Worm (Caenorhabditis elegans) whole organism, late embryonic: ENCODE data around the gene F11D11.12.
A peak's percentile ranks its signal among the peaks of the same experiment; 100 is the strongest.

ENCODE experiments used
- C08G9.2 ChIP-seq: sonication (generic microtip); optimal IDR thresholded peaks from 2 replicates; lab custom pipeline; 2016; ENCODE audit warnings: mild to moderate bottlenecking, missing genetic modification characterization, moderate library complexity, missing compliant biosample characterization
- K02D7.2 ChIP-seq: sonication (generic microtip); optimal IDR thresholded peaks from 2 replicates; lab custom pipeline; 2017; ENCODE audit warnings: mild to moderate bottlenecking, missing genetic modification characterization, missing compliant biosample characterization
- K09A11.1 ChIP-seq: sonication (generic microtip); optimal IDR thresholded peaks from 2 replicates; lab custom pipeline; 2017; ENCODE audit warnings: antibody characterized with exemption, mild to moderate bottlenecking, missing genetic modification characterization, missing compliant biosample characterization; ENCODE audit not compliant: insufficient read depth
- T23F11.4 ChIP-seq: fragments of 200-800 bp; sonication (Bioruptor generic); optimal IDR thresholded peaks from 2 replicates; lab custom pipeline; 2018; ENCODE audit warnings: mild to moderate bottlenecking, missing genetic modification characterization, missing compliant biosample characterization
- Y22D7AL.16 ChIP-seq: sonication (generic microtip); optimal IDR thresholded peaks from 2 replicates; lab custom pipeline; 2016; ENCODE audit warnings: missing genetic modification characterization, missing compliant biosample characterization
- ahr-1 ChIP-seq: sonication (generic microtip); optimal IDR thresholded peaks from 2 replicates; lab custom pipeline; 2016; ENCODE audit warnings: missing genetic modification characterization, missing compliant biosample characterization
- ceh-14 ChIP-seq: sonication (generic microtip); optimal IDR thresholded peaks from 2 replicates; lab custom pipeline; 2016; ENCODE audit warnings: missing genotype, missing genetic modification characterization, missing compliant biosample characterization
- ceh-18 ChIP-seq: sonication (generic microtip); optimal IDR thresholded peaks from 2 replicates; lab custom pipeline; 2016; ENCODE audit warnings: missing genetic modification characterization, missing compliant biosample characterization
- ceh-19 ChIP-seq: fragments of 200-800 bp; sonication (Bioruptor generic); optimal IDR thresholded peaks from 2 replicates; lab custom pipeline; 2018; ENCODE audit warnings: mild to moderate bottlenecking, missing genetic modification characterization, missing compliant biosample characterization
- ceh-2 ChIP-seq: sonication (generic microtip); optimal IDR thresholded peaks from 2 replicates; lab custom pipeline; 2016; ENCODE audit warnings: missing genotype, missing genetic modification characterization, missing compliant biosample characterization
- ceh-22 ChIP-seq: sonication (generic microtip); optimal IDR thresholded peaks from 2 replicates; lab custom pipeline; 2017; ENCODE audit warnings: missing biosample characterization, missing genetic modification characterization
- ceh-31 ChIP-seq: sonication (generic microtip); optimal IDR thresholded peaks from 2 replicates; lab custom pipeline; 2016; ENCODE audit warnings: missing genetic modification characterization, missing compliant biosample characterization
- ceh-34 ChIP-seq: sonication (generic microtip); optimal IDR thresholded peaks from 2 replicates; lab custom pipeline; 2016; ENCODE audit warnings: mild to moderate bottlenecking, missing genetic modification characterization, missing compliant biosample characterization
- ceh-45 ChIP-seq: fragments of 200-800 bp; sonication (Bioruptor generic); IDR thresholded peaks from 2 replicates; pipeline ENCODE4 v1.3.6; 2022; ENCODE audit warnings: missing genetic modification reagents, missing genetic modification characterization, missing compliant biosample characterization
- ceh-48 ChIP-seq: sonication (generic microtip); optimal IDR thresholded peaks from 2 replicates; lab custom pipeline; 2016; ENCODE audit warnings: missing genetic modification characterization, inconsistent platforms, missing compliant biosample characterization
- ceh-9 ChIP-seq: sonication (generic microtip); optimal IDR thresholded peaks from 2 replicates; lab custom pipeline; 2016; ENCODE audit warnings: mild to moderate bottlenecking, missing genetic modification characterization, inconsistent platforms, missing compliant biosample characterization
- dmd-4 ChIP-seq: sonication (generic microtip); optimal IDR thresholded peaks from 2 replicates; lab custom pipeline; 2016; ENCODE audit warnings: borderline replicate concordance, missing genetic modification characterization, missing compliant biosample characterization
- dve-1 ChIP-seq: sonication (generic microtip); optimal IDR thresholded peaks from 2 replicates; lab custom pipeline; 2017; ENCODE audit warnings: antibody characterized with exemption, mild to moderate bottlenecking, missing genetic modification characterization, missing compliant biosample characterization
- elt-2 ChIP-seq: sonication (generic microtip); optimal IDR thresholded peaks from 2 replicates; lab custom pipeline; 2016; ENCODE audit warnings: missing genetic modification reagents, missing genetic modification characterization, missing compliant biosample characterization
- elt-4 ChIP-seq: sonication (generic microtip); optimal IDR thresholded peaks from 2 replicates; lab custom pipeline; 2016; ENCODE audit warnings: missing genetic modification characterization, missing compliant biosample characterization
- ets-4 ChIP-seq: sonication (generic microtip); optimal IDR thresholded peaks from 2 replicates; lab custom pipeline; 2016; ENCODE audit warnings: missing genetic modification characterization, missing compliant biosample characterization
- fkh-10 ChIP-seq: fragments of 150-350 bp; optimal IDR thresholded peaks from 2 replicates; lab custom pipeline; 2014; ENCODE audit warnings: missing biosample characterization, missing genetic modification reagents, missing genetic modification characterization
- fkh-6 ChIP-seq: sonication (generic microtip); optimal IDR thresholded peaks from 2 replicates; lab custom pipeline; 2016; ENCODE audit warnings: missing genetic modification characterization, missing compliant biosample characterization
- gmeb-2 ChIP-seq: sonication (generic microtip); optimal IDR thresholded peaks from 2 replicates; lab custom pipeline; 2016; ENCODE audit warnings: missing genetic modification characterization, inconsistent platforms, missing compliant biosample characterization
- hlh-13 ChIP-seq: fragments of 200-800 bp; sonication (Bioruptor generic); optimal IDR thresholded peaks from 2 replicates; lab custom pipeline; 2018; ENCODE audit warnings: mild to moderate bottlenecking, missing genetic modification characterization, missing compliant biosample characterization
- hlh-15 ChIP-seq: sonication (generic microtip); optimal IDR thresholded peaks from 2 replicates; lab custom pipeline; 2016; ENCODE audit warnings: missing genetic modification characterization, missing compliant biosample characterization
- hlh-30 ChIP-seq: sonication (generic microtip); optimal IDR thresholded peaks from 2 replicates; lab custom pipeline; 2017; ENCODE audit warnings: antibody characterized with exemption, missing genetic modification characterization, missing compliant biosample characterization; ENCODE audit not compliant: insufficient read depth
- hlh-8 ChIP-seq: sonication (generic microtip); optimal IDR thresholded peaks from 2 replicates; lab custom pipeline; 2016; ENCODE audit warnings: missing genotype, missing genetic modification characterization, missing compliant biosample characterization
- lim-6 ChIP-seq: sonication (generic microtip); optimal IDR thresholded peaks from 2 replicates; lab custom pipeline; 2016; ENCODE audit warnings: missing genetic modification characterization, missing compliant biosample characterization
- madf-2 ChIP-seq: sonication (generic microtip); optimal IDR thresholded peaks from 2 replicates; lab custom pipeline; 2017; ENCODE audit warnings: missing genetic modification characterization, missing compliant biosample characterization
- mec-3 ChIP-seq: sonication (generic microtip); optimal IDR thresholded peaks from 2 replicates; lab custom pipeline; 2016; ENCODE audit warnings: borderline replicate concordance, missing genetic modification characterization, missing compliant biosample characterization
- nfya-1 ChIP-seq: sonication (generic microtip); optimal IDR thresholded peaks from 2 replicates; lab custom pipeline; 2017; ENCODE audit warnings: missing genetic modification characterization, mild to moderate bottlenecking, missing compliant biosample characterization, antibody characterized with exemption, moderate library complexity
- nhr-11 ChIP-seq: fragments of 150-350 bp; optimal IDR thresholded peaks from 2 replicates; lab custom pipeline; 2014; ENCODE audit warnings: missing biosample characterization, missing genetic modification characterization
- odd-2 ChIP-seq: sonication (generic microtip); optimal IDR thresholded peaks from 2 replicates; lab custom pipeline; 2017; ENCODE audit warnings: antibody characterized with exemption, mild to moderate bottlenecking, missing genetic modification characterization, missing compliant biosample characterization
- pag-3 ChIP-seq: sonication (generic microtip); optimal IDR thresholded peaks from 2 replicates; lab custom pipeline; 2016; ENCODE audit warnings: missing compliant biosample characterization, missing genetic modification characterization, borderline replicate concordance
- pat-9 ChIP-seq: fragments of 200-800 bp; sonication (Bioruptor generic); optimal IDR thresholded peaks from 2 replicates; lab custom pipeline; 2018; ENCODE audit warnings: mild to moderate bottlenecking, missing genetic modification characterization, moderate library complexity, missing compliant biosample characterization
- pax-1 ChIP-seq: fragments of 150-350 bp; optimal IDR thresholded peaks from 2 replicates; lab custom pipeline; 2014; ENCODE audit warnings: missing biosample characterization, missing genetic modification characterization
- pha-2 ChIP-seq: sonication (generic microtip); optimal IDR thresholded peaks from 2 replicates; lab custom pipeline; 2017; ENCODE audit warnings: mild to moderate bottlenecking, missing genetic modification characterization, missing compliant biosample characterization
- pha-4 ChIP-seq: fragments of 150-350 bp; optimal IDR thresholded peaks from 2 replicates; lab custom pipeline; 2018; ENCODE audit warnings: missing biosample characterization, missing genetic modification reagents, missing genetic modification characterization
- pqm-1 ChIP-seq: sonication (generic microtip); optimal IDR thresholded peaks from 2 replicates; lab custom pipeline; 2016; ENCODE audit warnings: missing genetic modification characterization, missing compliant biosample characterization
- pros-1 ChIP-seq: fragments of 150-350 bp; optimal IDR thresholded peaks from 2 replicates; lab custom pipeline; 2014; ENCODE audit warnings: missing biosample characterization, missing genetic modification reagents, missing genetic modification characterization
- ref-2 ChIP-seq: sonication (generic microtip); optimal IDR thresholded peaks from 2 replicates; lab custom pipeline; 2016; ENCODE audit warnings: missing genetic modification characterization, missing compliant biosample characterization
- rnt-1 ChIP-seq: sonication (generic microtip); optimal IDR thresholded peaks from 2 replicates; lab custom pipeline; 2016; ENCODE audit warnings: missing genetic modification characterization, missing compliant biosample characterization
- sox-2 ChIP-seq: fragments of 200-800 bp; sonication (Bioruptor generic); IDR thresholded peaks from 2 replicates; pipeline ENCODE4 v1.3.6; 2022; ENCODE audit warnings: missing genetic modification reagents, missing genetic modification characterization, missing compliant biosample characterization
- sox-4 ChIP-seq: sonication (generic microtip); optimal IDR thresholded peaks from 2 replicates; lab custom pipeline; 2017; ENCODE audit warnings: mild to moderate bottlenecking, missing genetic modification characterization, inconsistent platforms, missing compliant biosample characterization
- syd-9 ChIP-seq: sonication (generic microtip); optimal IDR thresholded peaks from 2 replicates; lab custom pipeline; 2016; ENCODE audit warnings: mild to moderate bottlenecking, missing genetic modification characterization, moderate library complexity, missing compliant biosample characterization
- tbx-2 ChIP-seq: sonication (generic microtip); optimal IDR thresholded peaks from 2 replicates; lab custom pipeline; 2016; ENCODE audit warnings: missing genetic modification characterization, missing compliant biosample characterization
- tbx-7 ChIP-seq: sonication (generic microtip); optimal IDR thresholded peaks from 2 replicates; lab custom pipeline; 2016; ENCODE audit warnings: missing genotype, missing genetic modification characterization, missing compliant biosample characterization
- unc-3 ChIP-seq, 2 experiments: fragments of 200-800 bp in 1 of 2; sonication (Bioruptor generic) in 1 of 2; sonication (generic microtip) in 1 of 2; conservative IDR thresholded peaks in 1 of 2; optimal IDR thresholded peaks in 1 of 2; 2 replicates each; pipeline versions ENCODE4 v1.3.6 to Lab custom; 2016 to 2022; ENCODE audit warnings: missing compliant biosample characterization in 2 of 2, missing genetic modification characterization in 2 of 2, missing genetic modification reagents in 1 of 2
- unc-55 ChIP-seq: sonication (generic microtip); optimal IDR thresholded peaks from 2 replicates; lab custom pipeline; 2017; ENCODE audit warnings: missing biosample characterization, missing genetic modification reagents, missing genetic modification characterization
- unc-86 ChIP-seq: sonication (generic microtip); optimal IDR thresholded peaks from 2 replicates; lab custom pipeline; 2016; ENCODE audit warnings: missing genetic modification characterization, missing compliant biosample characterization
- zip-5 ChIP-seq: sonication (generic microtip); optimal IDR thresholded peaks from 2 replicates; lab custom pipeline; 2016; ENCODE audit warnings: missing genetic modification characterization, missing compliant biosample characterization
- ztf-16 ChIP-seq: sonication (generic microtip); optimal IDR thresholded peaks from 2 replicates; lab custom pipeline; 2017; ENCODE audit warnings: missing genetic modification characterization, missing compliant biosample characterization

The F11D11.12 gene

ce11 chrV:18723604-18724003 lies 26.9 kb downstream of the F11D11.12 start:
- TF ChIP-seq syd-9 (tag; lab: Kevin White, UChicago) (peak; percentile 29), tbx-7 (no peak), sox-2 (GFP tag; lab: Robert Waterston, UW) (no peak; the same call in 1 of the 2 replicates), hlh-30 (tag; lab: Kevin White, UChicago) (peak; percentile 67), fkh-6 (tag; lab: Kevin White, UChicago) (peak; percentile 18), unc-86 (tag; lab: Kevin White, UChicago) (peak; percentile 54), K09A11.1 (tag; lab: Kevin White, UChicago) (no peak), C08G9.2 (tag; lab: Kevin White, UChicago) (peak; percentile 49), nhr-11 (tag; lab: Kevin White, UChicago) (no peak), unc-55 (peak; percentile 92), dve-1 (tag; lab: Kevin White, UChicago) (peak; percentile 52), pag-3 (tag; lab: Kevin White, UChicago) (no peak), hlh-13 (GFP tag; lab: Kevin White, UChicago) (no peak), pat-9 (peak; percentile 49), Y22D7AL.16 (tag; lab: Kevin White, UChicago) (no peak), elt-2 (tag; lab: Kevin White, UChicago) (peak; percentile 14), lim-6 (peak; percentile 56), ceh-19 (GFP tag; lab: Kevin White, UChicago) (peak; percentile 85), ets-4 (peak; percentile 62), ceh-48 (tag; lab: Kevin White, UChicago) (peak; percentile 90), pqm-1 (tag; lab: Kevin White, UChicago) (peak; percentile 65), ceh-34 (peak; percentile 50), ceh-14 (tag; lab: Kevin White, UChicago) (peak; percentile 76), tbx-2 (tag; lab: Kevin White, UChicago) (peak; percentile 90), ceh-22 (peak; percentile 9), pha-2 (tag; lab: Kevin White, UChicago) (peak; percentile 59), ceh-2 (peak; percentile 7), gmeb-2 (no peak), sox-4 (tag; lab: Kevin White, UChicago) (no peak), unc-3 (GFP tag; conservative IDR thresholded peaks at IDR 0.05; lab: Robert Waterston, UW) (no peak), unc-3 (tag; optimal IDR thresholded peaks at IDR 0.05; lab: Kevin White, UChicago) (no peak), pha-4 (tag; lab: Kevin White, UChicago) (no peak), fkh-10 (GFP tag; lab: Kevin White, UChicago) (no peak), elt-4 (no peak), pros-1 (tag; lab: Kevin White, UChicago) (peak; percentile 79), ahr-1 (tag; lab: Kevin White, UChicago) (no peak), T23F11.4 (no peak), ceh-45 (GFP tag; lab: Robert Waterston, UW) (no peak), ceh-31 (tag; lab: Kevin White, UChicago) (peak; percentile 97), hlh-15 (tag; lab: Kevin White, UChicago) (no peak), K02D7.2 (tag; lab: Kevin White, UChicago) (no peak), madf-2 (tag; lab: Kevin White, UChicago) (no peak), ceh-18 (tag; lab: Kevin White, UChicago) (peak; percentile 31), mec-3 (tag; lab: Kevin White, UChicago) (no peak), ceh-9 (tag; lab: Kevin White, UChicago) (no peak), pax-1 (peak; percentile 70), rnt-1 (tag; lab: Kevin White, UChicago) (peak; percentile 21), nfya-1 (peak; percentile 97), ref-2 (tag; lab: Kevin White, UChicago) (no peak), hlh-8 (tag; lab: Kevin White, UChicago) (no peak), dmd-4 (peak; percentile 35), ztf-16 (tag; lab: Kevin White, UChicago) (peak; percentile 26), odd-2 (tag; lab: Kevin White, UChicago) (peak; percentile 24), zip-5 (tag; lab: Kevin White, UChicago) (no peak)
